Fruit fly (Drosophila melanogaster): ENCODE measurements around the gene Odj.

Gene Odj

dm6 chr3R:17818803-17819202 lies 9.8 kb upstream of the Odj start (continued):
- TF ChIP-seq CG33213 (GFP tag; optimal IDR thresholded peaks at IDR 0.05), result no peak
- peak; percentile 19 for TF ChIP-seq Fer1 (GFP tag; optimal IDR thresholded peaks at IDR 0.05)
- no peak for TF ChIP-seq mld (GFP tag; IDR thresholded peaks at IDR 0.05; ENCODE audit: partially characterized antibody)
- no peak for TF ChIP-seq Med (GFP tag)
- no peak for TF ChIP-seq CG34422 (GFP tag; IDR thresholded peaks at IDR 0.05)
- TF ChIP-seq aop (GFP tag; IDR thresholded peaks at IDR 0.05), result no peak
- TF ChIP-seq lab (GFP tag; optimal IDR thresholded peaks at IDR 0.05), result peak; percentile 50
- TF ChIP-seq E2f1 (GFP tag; IDR thresholded peaks at IDR 0.05), result 0 out of 2 replicates have a peak, but pooled peaks have one; percentile 14
- no peak for TF ChIP-seq Bgb (GFP tag; IDR thresholded peaks at IDR 0.05; ENCODE audit: partially characterized antibody)
- no peak for TF ChIP-seq crp (GFP tag; optimal IDR thresholded peaks at IDR 0.05)
- TF ChIP-seq mam (GFP tag; optimal IDR thresholded peaks at IDR 0.05), result peak; percentile 31
- peak; percentile 47 for TF ChIP-seq grau (tag; optimal IDR thresholded peaks at IDR 0.05)
- no peak for TF ChIP-seq vfl (GFP tag; optimal IDR thresholded peaks at IDR 0.05)
- TF ChIP-seq so (GFP tag; IDR thresholded peaks at IDR 0.05), result no peak
- peak; percentile 6 for TF ChIP-seq bcd (GFP tag; optimal IDR thresholded peaks at IDR 0.05)
- peak; percentile 19 for TF ChIP-seq CG2712 (tag; optimal IDR thresholded peaks at IDR 0.05)
- TF ChIP-seq CG10366 (GFP tag; IDR thresholded peaks at IDR 0.05), result no peak
- TF ChIP-seq Ravus (GFP tag; IDR thresholded peaks at IDR 0.05), result no peak
- TF ChIP-seq CG15696 (tag; optimal IDR thresholded peaks at IDR 0.05), result no peak
- TF ChIP-seq fru (optimal IDR thresholded peaks at IDR 0.05), result no peak
- peak; percentile 13 for TF ChIP-seq CG11504 (tag; optimal IDR thresholded peaks at IDR 0.05)
- TF ChIP-seq HmgZ (tag; optimal IDR thresholded peaks at IDR 0.05), result no peak
- no peak for TF ChIP-seq pzg (GFP tag; optimal IDR thresholded peaks at IDR 0.05)
- no peak for TF ChIP-seq CG15073 (GFP tag; optimal IDR thresholded peaks at IDR 0.05)
- TF ChIP-seq CG17385 (GFP tag; optimal IDR thresholded peaks at IDR 0.05), result peak; percentile 17
- TF ChIP-seq CG7556 (GFP tag; optimal IDR thresholded peaks at IDR 0.05), result peak; percentile 41
- TF ChIP-seq CG18599 (GFP tag; optimal IDR thresholded peaks at IDR 0.05), result peak; percentile 19
- no peak for TF ChIP-seq Mes4 (GFP tag; optimal IDR thresholded peaks at IDR 0.05)
- TF ChIP-seq lmd (GFP tag; IDR thresholded peaks at IDR 0.05), result no peak
- TF ChIP-seq CoRest (tag; optimal IDR thresholded peaks at IDR 0.05), result peak; percentile 34
- TF ChIP-seq pho (GFP tag; optimal IDR thresholded peaks at IDR 0.05), result peak; percentile 0
- no peak for TF ChIP-seq CG14860 (GFP tag; IDR thresholded peaks at IDR 0.05; ENCODE audit: partially characterized antibody)
- no peak for TF ChIP-seq Gug (GFP tag; IDR thresholded peaks at IDR 0.05)
- no peak for TF ChIP-seq dan (GFP tag; IDR thresholded peaks at IDR 0.05)
- no peak for TF ChIP-seq repo (GFP tag; optimal IDR thresholded peaks at IDR 0.05)
- TF ChIP-seq CG10209 (GFP tag; optimal IDR thresholded peaks at IDR 0.05), result peak; percentile 3
- 0 out of 2 replicates have a peak, but pooled peaks have one; percentile 12 for TF ChIP-seq CG31441 (GFP tag; IDR thresholded peaks at IDR 0.05)
- TF ChIP-seq ash1 (GFP tag; optimal IDR thresholded peaks at IDR 0.05), result no peak
- TF ChIP-seq gfzf (GFP tag; optimal IDR thresholded peaks at IDR 0.05), result no peak
- TF ChIP-seq Vsx1 (GFP tag; optimal IDR thresholded peaks at IDR 0.05), result no peak
- no peak for TF ChIP-seq CG12942 (GFP tag; optimal IDR thresholded peaks at IDR 0.05)
- TF ChIP-seq Dek (tag; optimal IDR thresholded peaks at IDR 0.05), result peak; percentile 13
- TF ChIP-seq D19A (tag; optimal IDR thresholded peaks at IDR 0.05), result no peak
- no peak for TF ChIP-seq ara (GFP tag; IDR thresholded peaks at IDR 0.05)
- no peak for TF ChIP-seq CG11085 (GFP tag; IDR thresholded peaks at IDR 0.05)
- TF ChIP-seq Awh (GFP tag; IDR thresholded peaks at IDR 0.05), result no peak
- TF ChIP-seq her (GFP tag; optimal IDR thresholded peaks at IDR 0.05), result no peak
- peak; percentile 15 for TF ChIP-seq Oli (tag; optimal IDR thresholded peaks at IDR 0.05)
- peak in 1 of 2 experiments; percentile 41 for TF ChIP-seq bsh (GFP tag; optimal IDR thresholded peaks at IDR 0.05)
- no peak for TF ChIP-seq al (GFP tag; IDR thresholded peaks at IDR 0.05)
- peak; percentile 55 for TF ChIP-seq CG12769 (tag; optimal IDR thresholded peaks at IDR 0.05)
